Worm (Caenorhabditis elegans) whole organism, late embryonic: ENCODE data around the gene T05C1.2.

Experiments
- F13H6.1 ChIP-seq: sonication (generic microtip); optimal IDR thresholded peaks from 2 replicates; lab custom pipeline; 2016; ENCODE audit warnings: missing genetic modification characterization, missing compliant biosample characterization
- K02D7.2 ChIP-seq: sonication (generic microtip); optimal IDR thresholded peaks from 2 replicates; lab custom pipeline; 2017; ENCODE audit warnings: mild to moderate bottlenecking, missing genetic modification characterization, missing compliant biosample characterization
- T23F11.4 ChIP-seq: fragments of 200-800 bp; sonication (Bioruptor generic); optimal IDR thresholded peaks from 2 replicates; lab custom pipeline; 2018; ENCODE audit warnings: mild to moderate bottlenecking, missing genetic modification characterization, missing compliant biosample characterization
- Y22D7AL.16 ChIP-seq: sonication (generic microtip); optimal IDR thresholded peaks from 2 replicates; lab custom pipeline; 2016; ENCODE audit warnings: missing genetic modification characterization, missing compliant biosample characterization
- ahr-1 ChIP-seq: sonication (generic microtip); optimal IDR thresholded peaks from 2 replicates; lab custom pipeline; 2016; ENCODE audit warnings: missing genetic modification characterization, missing compliant biosample characterization
- ceh-14 ChIP-seq: sonication (generic microtip); optimal IDR thresholded peaks from 2 replicates; lab custom pipeline; 2016; ENCODE audit warnings: missing genotype, missing genetic modification characterization, missing compliant biosample characterization
- ceh-2 ChIP-seq: sonication (generic microtip); optimal IDR thresholded peaks from 2 replicates; lab custom pipeline; 2016; ENCODE audit warnings: missing genotype, missing genetic modification characterization, missing compliant biosample characterization
- ceh-34 ChIP-seq: sonication (generic microtip); optimal IDR thresholded peaks from 2 replicates; lab custom pipeline; 2016; ENCODE audit warnings: mild to moderate bottlenecking, missing genetic modification characterization, missing compliant biosample characterization
- ceh-48 ChIP-seq: sonication (generic microtip); optimal IDR thresholded peaks from 2 replicates; lab custom pipeline; 2016; ENCODE audit warnings: missing genetic modification characterization, inconsistent platforms, missing compliant biosample characterization
- ceh-6 ChIP-seq: fragments of 200-800 bp; sonication (Bioruptor generic); optimal IDR thresholded peaks from 2 replicates; lab custom pipeline; 2018; ENCODE audit warnings: mild to moderate bottlenecking, missing genetic modification characterization, missing compliant biosample characterization
- ceh-9 ChIP-seq: sonication (generic microtip); optimal IDR thresholded peaks from 2 replicates; lab custom pipeline; 2016; ENCODE audit warnings: mild to moderate bottlenecking, missing genetic modification characterization, inconsistent platforms, missing compliant biosample characterization
- che-1 ChIP-seq: sonication (generic microtip); optimal IDR thresholded peaks from 2 replicates; lab custom pipeline; 2016; ENCODE audit warnings: mild to moderate bottlenecking, missing genetic modification characterization, missing compliant biosample characterization
- dmd-4 ChIP-seq: sonication (generic microtip); optimal IDR thresholded peaks from 2 replicates; lab custom pipeline; 2016; ENCODE audit warnings: borderline replicate concordance, missing genetic modification characterization, missing compliant biosample characterization
- elt-2 ChIP-seq: sonication (generic microtip); optimal IDR thresholded peaks from 2 replicates; lab custom pipeline; 2016; ENCODE audit warnings: missing genetic modification reagents, missing genetic modification characterization, missing compliant biosample characterization
- fkh-10 ChIP-seq: fragments of 150-350 bp; optimal IDR thresholded peaks from 2 replicates; lab custom pipeline; 2014; ENCODE audit warnings: missing biosample characterization, missing genetic modification reagents, missing genetic modification characterization
- fkh-6 ChIP-seq: sonication (generic microtip); optimal IDR thresholded peaks from 2 replicates; lab custom pipeline; 2016; ENCODE audit warnings: missing genetic modification characterization, missing compliant biosample characterization
- hlh-13 ChIP-seq: fragments of 200-800 bp; sonication (Bioruptor generic); optimal IDR thresholded peaks from 2 replicates; lab custom pipeline; 2018; ENCODE audit warnings: mild to moderate bottlenecking, missing genetic modification characterization, missing compliant biosample characterization
- hlh-30 ChIP-seq: sonication (generic microtip); optimal IDR thresholded peaks from 2 replicates; lab custom pipeline; 2017; ENCODE audit warnings: antibody characterized with exemption, missing genetic modification characterization, missing compliant biosample characterization; ENCODE audit not compliant: insufficient read depth
- hlh-6 ChIP-seq: sonication (generic microtip); optimal IDR thresholded peaks from 2 replicates; lab custom pipeline; 2016; ENCODE audit warnings: missing genotype, missing genetic modification characterization, missing compliant biosample characterization
- hlh-8 ChIP-seq: sonication (generic microtip); optimal IDR thresholded peaks from 2 replicates; lab custom pipeline; 2016; ENCODE audit warnings: missing genotype, missing genetic modification characterization, missing compliant biosample characterization
- lim-6 ChIP-seq: sonication (generic microtip); optimal IDR thresholded peaks from 2 replicates; lab custom pipeline; 2016; ENCODE audit warnings: missing genetic modification characterization, missing compliant biosample characterization
- mec-3 ChIP-seq: sonication (generic microtip); optimal IDR thresholded peaks from 2 replicates; lab custom pipeline; 2016; ENCODE audit warnings: borderline replicate concordance, missing genetic modification characterization, missing compliant biosample characterization
- nfya-1 ChIP-seq: sonication (generic microtip); optimal IDR thresholded peaks from 2 replicates; lab custom pipeline; 2017; ENCODE audit warnings: missing genetic modification characterization, mild to moderate bottlenecking, missing compliant biosample characterization, antibody characterized with exemption, moderate library complexity
- nhr-11 ChIP-seq: fragments of 150-350 bp; optimal IDR thresholded peaks from 2 replicates; lab custom pipeline; 2014; ENCODE audit warnings: missing biosample characterization, missing genetic modification characterization
- npax-4 ChIP-seq: sonication (generic microtip); optimal IDR thresholded peaks from 2 replicates; lab custom pipeline; 2016; ENCODE audit warnings: missing genetic modification characterization, missing compliant biosample characterization
- pha-4 ChIP-seq: fragments of 150-350 bp; optimal IDR thresholded peaks from 2 replicates; lab custom pipeline; 2018; ENCODE audit warnings: missing biosample characterization, missing genetic modification reagents, missing genetic modification characterization
- pqm-1 ChIP-seq: sonication (generic microtip); optimal IDR thresholded peaks from 2 replicates; lab custom pipeline; 2016; ENCODE audit warnings: missing genetic modification characterization, missing compliant biosample characterization
- pros-1 ChIP-seq: fragments of 150-350 bp; optimal IDR thresholded peaks from 2 replicates; lab custom pipeline; 2014; ENCODE audit warnings: missing biosample characterization, missing genetic modification reagents, missing genetic modification characterization
- sdc-2 ChIP-seq: sonication (generic microtip); optimal IDR thresholded peaks from 2 replicates; lab custom pipeline; 2016; ENCODE audit warnings: missing genotype, missing genetic modification characterization, missing compliant biosample characterization
- syd-9 ChIP-seq: sonication (generic microtip); optimal IDR thresholded peaks from 2 replicates; lab custom pipeline; 2016; ENCODE audit warnings: mild to moderate bottlenecking, missing genetic modification characterization, moderate library complexity, missing compliant biosample characterization
- ttx-3 ChIP-seq: sonication (generic microtip); optimal IDR thresholded peaks from 2 replicates; lab custom pipeline; 2016; ENCODE audit warnings: missing genetic modification reagents, missing genetic modification characterization, missing compliant biosample characterization
- unc-3 ChIP-seq, 2 experiments: fragments of 200-800 bp in 1 of 2; sonication (Bioruptor generic) in 1 of 2; sonication (generic microtip) in 1 of 2; conservative IDR thresholded peaks in 1 of 2; optimal IDR thresholded peaks in 1 of 2; 2 replicates each; pipeline versions ENCODE4 v1.3.6 to Lab custom; 2016 to 2022; ENCODE audit warnings: missing compliant biosample characterization in 2 of 2, missing genetic modification characterization in 2 of 2, missing genetic modification reagents in 1 of 2
- unc-42 ChIP-seq: sonication (generic microtip); optimal IDR thresholded peaks from 2 replicates; lab custom pipeline; 2016; ENCODE audit warnings: missing genotype, missing genetic modification characterization, missing compliant biosample characterization
- unc-55 ChIP-seq: sonication (generic microtip); optimal IDR thresholded peaks from 2 replicates; lab custom pipeline; 2017; ENCODE audit warnings: missing biosample characterization, missing genetic modification reagents, missing genetic modification characterization
- zip-5 ChIP-seq: sonication (generic microtip); optimal IDR thresholded peaks from 2 replicates; lab custom pipeline; 2016; ENCODE audit warnings: missing genetic modification characterization, missing compliant biosample characterization
- ztf-16 ChIP-seq: sonication (generic microtip); optimal IDR thresholded peaks from 2 replicates; lab custom pipeline; 2017; ENCODE audit warnings: missing genetic modification characterization, missing compliant biosample characterization

Gene T05C1.2

ce11 chrII:4467869-4468268, 14.1 kb downstream of the T05C1.2 start, which contains the start of gene W06B4.2:
Gene W06B4.2 (plus strand): TSS chrII:4468169.
- TF ChIP-seq fkh-10 (GFP tag; lab: Kevin White, UChicago) = no peak
- TF ChIP-seq T23F11.4 (GFP tag; lab: Kevin White, UChicago) = no peak
- no peak for TF ChIP-seq mec-3 (tag; lab: Kevin White, UChicago)
- TF ChIP-seq pqm-1 (tag; lab: Kevin White, UChicago) = no peak
- no peak for TF ChIP-seq F13H6.1 (tag; lab: Kevin White, UChicago)
- TF ChIP-seq unc-55 = no peak
- no peak for TF ChIP-seq hlh-30 (tag; lab: Kevin White, UChicago)
- TF ChIP-seq unc-3 (GFP tag; conservative IDR thresholded peaks at IDR 0.05; lab: Robert Waterston, UW) = no peak
- no peak for TF ChIP-seq unc-3 (tag; optimal IDR thresholded peaks at IDR 0.05; lab: Kevin White, UChicago)
- no peak for TF ChIP-seq pros-1 (tag; lab: Kevin White, UChicago)

ce11 chrII:4462842-4463241, 19.1 kb downstream of the T05C1.2 start:
- TF ChIP-seq nhr-11 = no peak
- no peak for TF ChIP-seq nfya-1
- TF ChIP-seq mec-3 (tag; lab: Kevin White, UChicago) = no peak
- no peak for TF ChIP-seq hlh-6
- no peak for TF ChIP-seq ceh-48 (tag; lab: Kevin White, UChicago)
- no peak for TF ChIP-seq unc-42 (tag; lab: Kevin White, UChicago)
- no peak for TF ChIP-seq ztf-16 (tag; lab: Kevin White, UChicago)
- TF ChIP-seq dmd-4 (tag; lab: Kevin White, UChicago) = no peak
- no peak for TF ChIP-seq unc-55
- no peak for TF ChIP-seq fkh-6 (tag; lab: Kevin White, UChicago)
- TF ChIP-seq syd-9 (tag; lab: Kevin White, UChicago) = no peak
- no peak for TF ChIP-seq ceh-14
- no peak for TF ChIP-seq pqm-1 (tag; lab: Kevin White, UChicago)
- TF ChIP-seq che-1 (tag; lab: Kevin White, UChicago) = no peak
- no peak for TF ChIP-seq K02D7.2
- TF ChIP-seq hlh-30 (tag; lab: Kevin White, UChicago) = no peak
- no peak for TF ChIP-seq ceh-6 (GFP tag; lab: Kevin White, UChicago)
- no peak for TF ChIP-seq lim-6
- TF ChIP-seq ahr-1 (tag; lab: Kevin White, UChicago) = no peak

- TF ChIP-seq pha-4 = no peak
- no peak for TF ChIP-seq ceh-34 (tag; lab: Kevin White, UChicago)
- TF ChIP-seq F13H6.1 (tag; lab: Kevin White, UChicago) = no peak
- no peak for TF ChIP-seq ztf-16 (tag; lab: Kevin White, UChicago)
- no peak for TF ChIP-seq ceh-2 (tag; lab: Kevin White, UChicago)
- TF ChIP-seq npax-4 (tag; lab: Kevin White, UChicago) = no peak
- TF ChIP-seq Y22D7AL.16 = no peak
These were observed 21.1 kb downstream of the T05C1.2 start, which contains the start of the genes T12C9.7 and vps-18 for ce11 chrII:4460851-4461250. Gene T12C9.7 (minus strand): TSS chrII:4460951. Gene vps-18 (plus strand): TSS chrII:4461130.

- TF ChIP-seq elt-2 (tag; lab: Kevin White, UChicago) = no peak
- no peak for TF ChIP-seq che-1 (tag; lab: Kevin White, UChicago)
- TF ChIP-seq npax-4 (tag; lab: Kevin White, UChicago) = no peak
- no peak for TF ChIP-seq zip-5 (tag; lab: Kevin White, UChicago)
- TF ChIP-seq hlh-8 = no peak
- TF ChIP-seq ceh-9 (tag; lab: Kevin White, UChicago) = no peak
- TF ChIP-seq dmd-4 (tag; lab: Kevin White, UChicago) = no peak
- TF ChIP-seq unc-3 (GFP tag; conservative IDR thresholded peaks at IDR 0.05; lab: Robert Waterston, UW) = no peak
- TF ChIP-seq unc-3 (tag; optimal IDR thresholded peaks at IDR 0.05; lab: Kevin White, UChicago) = no peak
- TF ChIP-seq ttx-3 = no peak
- no peak for TF ChIP-seq fkh-6 (tag; lab: Kevin White, UChicago)
- TF ChIP-seq syd-9 (tag; lab: Kevin White, UChicago) = no peak
- TF ChIP-seq sdc-2 (tag; lab: Kevin White, UChicago) = no peak
- no peak for TF ChIP-seq hlh-13 (GFP tag; lab: Kevin White, UChicago)
- no peak for TF ChIP-seq hlh-30 (tag; lab: Kevin White, UChicago)
- TF ChIP-seq ceh-2 (tag; lab: Kevin White, UChicago) = no peak
- TF ChIP-seq nfya-1 = no peak
- TF ChIP-seq nhr-11 = no peak
These were observed 21.6 kb downstream of the T05C1.2 start for ce11 chrII:4460297-4460696.
